Worm (Caenorhabditis elegans): Measurements from ENCODE around the gene mstr-2.

ce11 chrIII:4502559-4503240 lies 33.8 kb downstream of the mstr-2 start:
- TF ChIP-seq T20F7.1 (GFP tag; optimal IDR thresholded peaks at IDR 0.05) (peak; percentile 1), nhr-28 (tag; optimal IDR thresholded peaks at IDR 0.05) (peak; percentile 74), jun-1 (tag; optimal IDR thresholded peaks at IDR 0.05) (no peak), gei-8 (GFP tag; optimal IDR thresholded peaks at IDR 0.05) (no peak)

Measured in whole organism, L4 larva.